Fruit fly (Drosophila melanogaster) whole organism, embryonic: ENCODE results near the gene meigo.

Experiments
- Abd-B ChIP-seq: fragments of 200-800 bp; sonication (Bioruptor generic); optimal IDR thresholded peaks from 2 replicates; lab custom pipeline; 2018; ENCODE audit warnings: missing biosample characterization, mild to moderate bottlenecking, missing genetic modification characterization, moderate library complexity
- Atf-2 ChIP-seq: fragments of 200-800 bp; sonication (Bioruptor generic); optimal IDR thresholded peaks from 2 replicates; lab custom pipeline; 2016; ENCODE audit warnings: missing biosample characterization, missing genetic modification characterization
- Bgb ChIP-seq: fragments of 200-800 bp; sonication (Bioruptor generic); IDR thresholded peaks from 2 replicates; pipeline ENCODE4 v1.3.6; 2022; ENCODE audit warnings: missing biosample characterization, missing genetic modification characterization; ENCODE audit not compliant: partially characterized antibody
- CG11398 ChIP-seq: fragments of 200-800 bp; sonication (Bioruptor generic); optimal IDR thresholded peaks from 2 replicates; lab custom pipeline; 2016; ENCODE audit warnings: missing biosample characterization, missing genetic modification characterization
- CG11456 ChIP-seq: fragments of 200-800 bp; sonication (Bioruptor generic); IDR thresholded peaks from 3 replicates; pipeline ENCODE4 v1.3.6; 2022; ENCODE audit warnings: missing biosample characterization, missing genetic modification characterization
- CG11560 ChIP-seq: fragments of 200-800 bp; sonication (Bioruptor generic); IDR thresholded peaks from 3 replicates; pipeline ENCODE4 v1.3.6; 2022; ENCODE audit warnings: missing biosample characterization, missing genetic modification characterization
- CG11696 ChIP-seq: fragments of 200-800 bp; sonication (Bioruptor generic); IDR thresholded peaks from 2 replicates; pipeline ENCODE4 v1.3.6; 2022; ENCODE audit warnings: missing biosample characterization, missing genetic modification characterization
- CG13287 ChIP-seq: fragments of 200-800 bp; sonication (Bioruptor generic); IDR thresholded peaks from 2 replicates; pipeline ENCODE4 v1.3.6; 2022; ENCODE audit warnings: missing biosample characterization, missing genetic modification characterization; ENCODE audit not compliant: partially characterized antibody
- CG13296 ChIP-seq: fragments of 200-800 bp; sonication (Bioruptor generic); optimal IDR thresholded peaks from 3 replicates; lab custom pipeline; 2018; ENCODE audit warnings: missing biosample characterization, mild to moderate bottlenecking, missing genetic modification characterization
- CG1647 ChIP-seq: fragments of 200-800 bp; sonication (Bioruptor generic); optimal IDR thresholded peaks from 3 replicates; lab custom pipeline; 2016; ENCODE audit warnings: missing biosample characterization, missing genetic modification characterization
- CG16779 ChIP-seq: fragments of 200-800 bp; sonication (Bioruptor generic); IDR thresholded peaks from 2 replicates; pipeline ENCODE4 v1.3.6; 2022; ENCODE audit warnings: missing biosample characterization, missing genetic modification characterization
- CG17186 ChIP-seq: fragments of 200-800 bp; sonication (Bioruptor generic); optimal IDR thresholded peaks from 3 replicates; lab custom pipeline; 2017; ENCODE audit warnings: missing biosample characterization, missing genetic modification reagents, missing genetic modification characterization
- CG17328 ChIP-seq: fragments of 200-800 bp; sonication (Bioruptor generic); IDR thresholded peaks from 2 replicates; pipeline ENCODE4 v1.3.6; 2022; ENCODE audit warnings: missing biosample characterization, missing genetic modification characterization
- CG17912 ChIP-seq: fragments of 200-800 bp; sonication (Bioruptor generic); optimal IDR thresholded peaks from 2 replicates; lab custom pipeline; 2018; ENCODE audit warnings: missing biosample characterization, mild to moderate bottlenecking, missing genetic modification characterization
- CG30020 ChIP-seq: fragments of 200-800 bp; optimal IDR thresholded peaks from 2 replicates; lab custom pipeline; 2019; ENCODE audit warnings: missing biosample characterization, mild to moderate bottlenecking, missing genetic modification characterization, moderate library complexity
- CG33557 ChIP-seq: fragments of 200-800 bp; sonication (Bioruptor generic); optimal IDR thresholded peaks from 2 replicates; lab custom pipeline; 2019; ENCODE audit warnings: missing biosample characterization, mild to moderate bottlenecking, missing genetic modification characterization, moderate library complexity
- CG4360 ChIP-seq: fragments of 200-800 bp; sonication (Bioruptor generic); IDR thresholded peaks from 2 replicates; pipeline ENCODE4 v1.3.6; 2022; ENCODE audit warnings: missing biosample characterization, missing genetic modification characterization
- CG43689 ChIP-seq: fragments of 200-800 bp; sonication (Bioruptor generic); IDR thresholded peaks from 2 replicates; pipeline ENCODE4 v1.3.6; 2022; ENCODE audit warnings: missing biosample characterization, missing genetic modification characterization
- CG4730 ChIP-seq: fragments of 200-800 bp; sonication (Bioruptor generic); IDR thresholded peaks from 2 replicates; pipeline ENCODE4 v1.3.6; 2022; ENCODE audit warnings: missing biosample characterization, missing genetic modification characterization
- Deaf1 ChIP-seq: fragments of 200-800 bp; optimal IDR thresholded peaks from 3 replicates; lab custom pipeline; 2019; ENCODE audit warnings: missing biosample characterization, mild to moderate bottlenecking, missing genetic modification characterization, moderate library complexity
- Ets97D ChIP-seq: fragments of 200-800 bp; sonication (Bioruptor generic); optimal IDR thresholded peaks from 3 replicates; lab custom pipeline; 2016; ENCODE audit warnings: missing biosample characterization, missing genetic modification characterization
- MTF-1 ChIP-seq: fragments of 200-800 bp; sonication (Bioruptor generic); optimal IDR thresholded peaks from 2 replicates; lab custom pipeline; 2018; ENCODE audit warnings: missing biosample characterization, mild to moderate bottlenecking, missing genetic modification characterization, borderline replicate concordance
- Med ChIP-seq: fragments of 200-800 bp; sonication (Bioruptor generic); peaks from one replicate; lab custom pipeline; 2016; ENCODE audit warnings: missing biosample characterization, missing genetic modification characterization, mild to moderate bottlenecking, inconsistent platforms, moderate library complexity
- NC2α ChIP-seq: fragments of 200-800 bp; sonication (Bioruptor generic); optimal IDR thresholded peaks from 2 replicates; lab custom pipeline; 2016; ENCODE audit warnings: missing biosample characterization, missing genetic modification characterization
- Ptx1 ChIP-seq: fragments of 200-800 bp; sonication (Bioruptor generic); IDR thresholded peaks from 2 replicates; pipeline ENCODE4 v1.3.6; 2022; ENCODE audit warnings: missing biosample characterization, missing genetic modification characterization
- Rfx ChIP-seq: fragments of 200-800 bp; sonication (Bioruptor generic); IDR thresholded peaks from 2 replicates; pipeline ENCODE4 v1.3.6; 2022; ENCODE audit warnings: missing biosample characterization, missing genetic modification characterization
- Side ChIP-seq: fragments of 200-800 bp; sonication (Bioruptor generic); optimal IDR thresholded peaks from 2 replicates; lab custom pipeline; 2016; ENCODE audit warnings: missing biosample characterization, missing genetic modification characterization
- Xbp1 ChIP-seq: fragments of 200-800 bp; sonication (Bioruptor generic); optimal IDR thresholded peaks from 3 replicates; lab custom pipeline; 2016; ENCODE audit warnings: missing biosample characterization, mild to moderate bottlenecking, missing genetic modification characterization
- ato ChIP-seq: fragments of 200-800 bp; sonication (Bioruptor generic); IDR thresholded peaks from 2 replicates; pipeline ENCODE4 v1.3.6; 2022; ENCODE audit warnings: missing biosample characterization, missing genetic modification characterization; ENCODE audit not compliant: partially characterized antibody
- bigmax ChIP-seq: fragments of 200-800 bp; sonication (Bioruptor generic); optimal IDR thresholded peaks from 2 replicates; lab custom pipeline; 2018; ENCODE audit warnings: missing biosample characterization, mild to moderate bottlenecking, missing genetic modification characterization
- bowl ChIP-seq: fragments of 200-800 bp; sonication (Bioruptor generic); IDR thresholded peaks from 2 replicates; pipeline ENCODE4 v1.3.6; 2022; ENCODE audit warnings: missing biosample characterization, missing genetic modification characterization
- cato ChIP-seq: fragments of 200-800 bp; sonication (Bioruptor generic); optimal IDR thresholded peaks from 2 replicates; lab custom pipeline; 2016; ENCODE audit warnings: missing biosample characterization, missing genetic modification characterization, borderline replicate concordance
- cwo ChIP-seq: fragments of 200-800 bp; sonication (Bioruptor generic); optimal IDR thresholded peaks from 3 replicates; lab custom pipeline; 2017; ENCODE audit warnings: missing biosample characterization, missing genetic modification characterization, mild to moderate bottlenecking, moderate library complexity, missing genetic modification reagents
- disco-r ChIP-seq: fragments of 200-800 bp; sonication (Bioruptor generic); optimal IDR thresholded peaks from 2 replicates; lab custom pipeline; 2016; ENCODE audit warnings: missing biosample characterization, missing genetic modification characterization
- dm ChIP-seq: fragments of 200-800 bp; sonication (Bioruptor generic); optimal IDR thresholded peaks from 3 replicates; lab custom pipeline; 2016; ENCODE audit warnings: missing biosample characterization, missing genetic modification characterization
- emc ChIP-seq: fragments of 200-800 bp; sonication (Bioruptor generic); optimal IDR thresholded peaks from 2 replicates; lab custom pipeline; 2016; ENCODE audit warnings: missing biosample characterization, missing genetic modification characterization
- exex ChIP-seq: fragments of 200-800 bp; sonication (Bioruptor generic); optimal IDR thresholded peaks from 4 replicates; lab custom pipeline; 2018; ENCODE audit warnings: missing biosample characterization, mild to moderate bottlenecking, missing genetic modification characterization, moderate library complexity
- hb ChIP-seq: fragments of 200-800 bp; sonication (Bioruptor generic); IDR thresholded peaks from 3 replicates; pipeline ENCODE4 v1.3.6; 2022; ENCODE audit warnings: missing biosample characterization, missing genetic modification characterization; ENCODE audit not compliant: partially characterized antibody
- hbn ChIP-seq: fragments of 200-800 bp; sonication (Bioruptor generic); IDR thresholded peaks from 2 replicates; pipeline ENCODE4 v1.3.6; 2022; ENCODE audit warnings: missing biosample characterization, missing genetic modification characterization; ENCODE audit not compliant: partially characterized antibody
- ken ChIP-seq: fragments of 200-800 bp; sonication (Bioruptor generic); IDR thresholded peaks from 3 replicates; pipeline ENCODE4 v1.3.6; 2022; ENCODE audit warnings: missing biosample characterization, missing genetic modification characterization
- maf-S ChIP-seq: fragments of 200-800 bp; sonication (Bioruptor generic); optimal IDR thresholded peaks from 2 replicates; lab custom pipeline; 2016; ENCODE audit warnings: missing biosample characterization, missing genetic modification characterization
- nerfin-1 ChIP-seq: fragments of 200-800 bp; sonication (Bioruptor generic); optimal IDR thresholded peaks from 3 replicates; lab custom pipeline; 2019; ENCODE audit warnings: missing biosample characterization, mild to moderate bottlenecking, missing genetic modification characterization, moderate library complexity
- pnt ChIP-seq: fragments of 200-800 bp; sonication (Bioruptor generic); optimal IDR thresholded peaks from 3 replicates; lab custom pipeline; 2016; ENCODE audit warnings: missing biosample characterization, missing genetic modification characterization
- pzg ChIP-seq: fragments of 200-800 bp; sonication (Bioruptor generic); optimal IDR thresholded peaks from 3 replicates; lab custom pipeline; 2018; ENCODE audit warnings: missing biosample characterization, mild to moderate bottlenecking, missing genetic modification characterization, moderate library complexity
- rib ChIP-seq: fragments of 200-800 bp; sonication (Bioruptor generic); IDR thresholded peaks from 2 replicates; pipeline ENCODE4 v1.3.6; 2022; ENCODE audit warnings: missing biosample characterization, missing genetic modification characterization
- sisA ChIP-seq: fragments of 200-800 bp; sonication (Bioruptor generic); IDR thresholded peaks from 2 replicates; pipeline ENCODE4 v1.3.6; 2022; ENCODE audit warnings: missing biosample characterization, missing genetic modification characterization
- so ChIP-seq: fragments of 200-800 bp; sonication (Bioruptor generic); IDR thresholded peaks from 3 replicates; pipeline ENCODE4 v1.3.6; 2022; ENCODE audit warnings: missing biosample characterization, missing genetic modification characterization
- tx ChIP-seq: fragments of 200-800 bp; sonication (Bioruptor generic); optimal IDR thresholded peaks from 2 replicates; lab custom pipeline; 2016; ENCODE audit warnings: missing biosample characterization, missing genetic modification characterization
- yki ChIP-seq: fragments of >200 bp; optimal IDR thresholded peaks from 3 replicates; lab custom pipeline; 2018
- zf30C ChIP-seq: fragments of 200-800 bp; sonication (Bioruptor generic); optimal IDR thresholded peaks from 3 replicates; lab custom pipeline; 2018; ENCODE audit warnings: missing biosample characterization, mild to moderate bottlenecking, missing genetic modification characterization

meigo gene

DNA sequence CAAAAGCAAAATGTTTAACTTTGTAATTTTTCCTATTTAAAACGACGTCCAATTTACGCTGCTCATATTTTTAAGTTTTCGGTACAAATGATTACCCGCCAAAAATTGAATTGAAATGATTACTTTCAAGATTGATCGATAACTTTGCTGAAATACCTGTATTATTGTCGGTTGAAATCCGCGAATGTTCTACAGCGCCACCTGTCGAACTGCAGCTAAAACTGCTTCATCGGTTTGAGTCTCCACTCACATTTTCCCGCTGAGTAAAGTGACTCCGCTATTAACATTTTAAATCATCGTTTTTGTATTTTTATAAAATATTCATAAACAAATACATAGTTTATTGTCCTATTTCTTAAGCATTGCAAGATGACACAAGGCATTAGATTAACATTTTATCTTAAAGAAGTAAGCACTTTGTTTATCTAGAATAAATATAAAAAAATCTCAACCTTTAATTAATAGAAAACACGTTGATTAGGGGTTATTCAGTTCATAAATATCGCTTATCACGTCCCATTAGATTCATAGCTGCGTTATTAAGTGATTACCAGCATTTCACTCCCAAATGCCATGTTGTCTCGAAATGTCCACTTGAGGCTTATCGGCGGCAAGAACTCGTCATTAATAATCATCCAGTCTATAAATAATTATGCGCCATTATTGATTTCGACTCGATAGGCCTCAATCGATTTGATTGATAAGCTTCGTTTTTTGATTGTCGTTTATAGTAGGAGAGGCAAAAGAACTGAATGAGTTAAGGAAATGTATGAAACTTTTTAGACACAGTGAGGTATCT is 41.7 kb downstream of the meigo start (continued):
- TF ChIP-seq Bgb (GFP tag; lab: Robert Waterston, UW) (peak; percentile 62), Side (GFP tag; lab: Kevin White, UChicago) (no peak), CG43689 (no peak), sisA (GFP tag; lab: Robert Waterston, UW) (no peak), CG1647 (no peak), hbn (no peak), ken (GFP tag; lab: Robert Waterston, UW) (no peak), Atf-2 (GFP tag; lab: Kevin White, UChicago) (no peak), exex (tag; lab: Kevin White, UChicago) (peak; percentile 100), cwo (no peak), pzg (GFP tag; lab: Kevin White, UChicago) (peak; percentile 76), rib (GFP tag; lab: Robert Waterston, UW) (peak; percentile 97), Deaf1 (tag; lab: Kevin White, UChicago) (no peak), Rfx (GFP tag; lab: Robert Waterston, UW) (peak; percentile 67), CG11696 (no peak), CG13296 (no peak), Med (GFP tag; lab: Kevin White, UChicago) (peak; percentile 89), CG11398 (GFP tag; lab: Kevin White, UChicago) (no peak), CG17186 (no peak), Abd-B (GFP tag; lab: Kevin White, UChicago) (no peak), CG30020 (tag; lab: Kevin White, UChicago) (no peak), Xbp1 (GFP tag; lab: Kevin White, UChicago) (no peak), tx (GFP tag; lab: Kevin White, UChicago) (no peak), NC2α (GFP tag; lab: Kevin White, UChicago) (no peak), zf30C (GFP tag; lab: Kevin White, UChicago) (no peak), CG13287 (GFP tag; lab: Robert Waterston, UW) (peak; percentile 71), MTF-1 (no peak), CG16779 (GFP tag; lab: Robert Waterston, UW) (no peak), dm (GFP tag; lab: Kevin White, UChicago) (no peak), Ptx1 (GFP tag; lab: Robert Waterston, UW) (no peak), CG11456 (GFP tag; lab: Robert Waterston, UW) (peak; percentile 15; the same call in 1 of the 3 replicates), Ets97D (peak; percentile 59), emc (GFP tag; lab: Kevin White, UChicago) (no peak), CG17912 (no peak), cato (GFP tag; lab: Kevin White, UChicago) (no peak), CG17328 (GFP tag; lab: Robert Waterston, UW) (no peak), CG33557 (GFP tag; lab: Kevin White, UChicago) (no peak), hb (peak; percentile 44; the same call in 1 of the 3 replicates), bigmax (GFP tag; lab: Kevin White, UChicago) (no peak), CG4360 (no peak), disco-r (GFP tag; lab: Kevin White, UChicago) (no peak), so (no peak), CG11560 (peak; percentile 75; the same call in 2 of the 3 replicates), ato (GFP tag; lab: Robert Waterston, UW) (peak; percentile 26; the same call in 1 of the 2 replicates), nerfin-1 (tag; lab: Kevin White, UChicago) (no peak), maf-S (GFP tag; lab: Kevin White, UChicago) (no peak), bowl (GFP tag; lab: Robert Waterston, UW) (no peak), pnt (GFP tag; lab: Kevin White, UChicago) (no peak), yki (lab: Kevin White, UChicago) (no peak), CG4730 (no peak)
